Fruit fly (Drosophila melanogaster): ENCODE measurements around the gene nAChRbeta3.

Gene nAChRbeta3

DNA sequence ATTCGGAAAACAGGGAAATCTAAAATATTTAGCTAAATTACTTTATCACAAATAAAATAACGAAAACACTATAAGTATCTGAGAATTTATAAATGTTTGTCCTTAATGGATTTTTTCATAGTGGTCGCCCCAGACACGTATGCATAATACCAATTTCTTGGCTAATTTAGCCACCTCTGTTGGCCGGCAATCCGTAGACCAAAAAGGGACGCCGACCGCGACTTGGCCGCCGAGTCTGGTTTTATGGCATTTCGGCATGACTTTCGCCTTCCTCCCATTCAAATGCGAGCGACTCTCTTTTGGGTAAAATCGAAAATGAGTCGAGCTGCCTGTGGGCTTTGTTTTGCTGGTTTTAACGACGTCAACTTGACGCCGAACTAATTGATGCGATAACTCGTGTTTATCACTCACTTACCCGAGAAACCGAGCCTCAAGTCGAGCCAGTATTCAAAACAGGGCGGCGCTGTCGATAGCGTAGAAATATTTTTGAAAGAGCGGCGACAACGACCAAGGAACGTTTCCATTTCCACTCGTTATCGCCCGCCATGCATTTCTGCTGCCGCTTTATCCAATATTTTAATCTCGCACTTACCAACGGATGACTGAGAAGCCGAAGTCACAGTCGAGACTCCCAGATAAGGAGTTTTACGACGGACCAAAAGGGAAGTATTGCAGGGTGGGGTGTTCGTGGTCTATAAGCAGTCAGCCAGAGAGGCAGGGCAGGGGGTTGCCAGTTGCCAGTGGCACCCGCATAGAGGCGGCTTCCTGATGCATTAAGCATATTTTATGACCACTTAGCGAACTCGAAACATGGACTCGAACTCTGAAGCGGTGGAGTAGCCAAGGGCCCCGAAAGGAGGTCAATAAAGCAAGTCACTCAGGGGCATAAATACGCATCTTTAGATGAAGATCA is 25.7 kb upstream of the nAChRbeta3 start (continued):
- TF ChIP-seq nom (GFP tag; optimal IDR thresholded peaks at IDR 0.05) (no peak), hbn (GFP tag; IDR thresholded peaks at IDR 0.05; ENCODE audit: partially characterized antibody) (no peak), CG10321 (GFP tag; IDR thresholded peaks at IDR 0.05) (no peak), CG2712 (tag; optimal IDR thresholded peaks at IDR 0.05) (no peak), vvl (GFP tag; IDR thresholded peaks at IDR 0.05) (no peak), Abd-B (GFP tag; optimal IDR thresholded peaks at IDR 0.05) (no peak), Lim3 (GFP tag; IDR thresholded peaks at IDR 0.05) (no peak), Side (GFP tag; optimal IDR thresholded peaks at IDR 0.05) (no peak), Blimp-1 (GFP tag; optimal IDR thresholded peaks at IDR 0.05) (peak; percentile 26), nerfin-2 (GFP tag; IDR thresholded peaks at IDR 0.05; ENCODE audit: partially characterized antibody) (no peak), repo (GFP tag; optimal IDR thresholded peaks at IDR 0.05) (no peak), disco-r (GFP tag; optimal IDR thresholded peaks at IDR 0.05) (no peak), ERR (GFP tag; optimal IDR thresholded peaks at IDR 0.05) (no peak), CG4730 (GFP tag; IDR thresholded peaks at IDR 0.05) (no peak), CG6689 (GFP tag; IDR thresholded peaks at IDR 0.05) (no peak), Drgx (GFP tag; IDR thresholded peaks at IDR 0.05) (no peak), GATAe (GFP tag; conservative IDR thresholded peaks at IDR 0.05) (no peak), CG7987 (GFP tag; optimal IDR thresholded peaks at IDR 0.05) (no peak), Myb (GFP tag; optimal IDR thresholded peaks at IDR 0.05) (no peak), Vsx1 (GFP tag; optimal IDR thresholded peaks at IDR 0.05) (no peak), CG16815 (GFP tag; optimal IDR thresholded peaks at IDR 0.05) (no peak), CG1602 (GFP tag; optimal IDR thresholded peaks at IDR 0.05) (no peak), hth (optimal IDR thresholded peaks at IDR 0.05) (no peak), grn (GFP tag; optimal IDR thresholded peaks at IDR 0.05) (peak; percentile 92), Bgb (GFP tag; IDR thresholded peaks at IDR 0.05; ENCODE audit: partially characterized antibody) (no peak), CG14965 (GFP tag; optimal IDR thresholded peaks at IDR 0.05; ENCODE audit: borderline replicate concordance) (no peak), CG15601 (tag; optimal IDR thresholded peaks at IDR 0.05) (no peak), CG8478 (optimal IDR thresholded peaks at IDR 0.05) (no peak), az2 (GFP tag; optimal IDR thresholded peaks at IDR 0.05) (no peak), HmgD (GFP tag; optimal IDR thresholded peaks at IDR 0.05) (no peak), Atf-2 (GFP tag; optimal IDR thresholded peaks at IDR 0.05) (no peak), abd-A (tag; optimal IDR thresholded peaks at IDR 0.05) (peak; percentile 38), Hr51 (GFP tag; optimal IDR thresholded peaks at IDR 0.05) (no peak), CG11398 (GFP tag; optimal IDR thresholded peaks at IDR 0.05) (no peak), Kr (GFP tag; optimal IDR thresholded peaks at IDR 0.05) (peak; percentile 1)

DNA sequence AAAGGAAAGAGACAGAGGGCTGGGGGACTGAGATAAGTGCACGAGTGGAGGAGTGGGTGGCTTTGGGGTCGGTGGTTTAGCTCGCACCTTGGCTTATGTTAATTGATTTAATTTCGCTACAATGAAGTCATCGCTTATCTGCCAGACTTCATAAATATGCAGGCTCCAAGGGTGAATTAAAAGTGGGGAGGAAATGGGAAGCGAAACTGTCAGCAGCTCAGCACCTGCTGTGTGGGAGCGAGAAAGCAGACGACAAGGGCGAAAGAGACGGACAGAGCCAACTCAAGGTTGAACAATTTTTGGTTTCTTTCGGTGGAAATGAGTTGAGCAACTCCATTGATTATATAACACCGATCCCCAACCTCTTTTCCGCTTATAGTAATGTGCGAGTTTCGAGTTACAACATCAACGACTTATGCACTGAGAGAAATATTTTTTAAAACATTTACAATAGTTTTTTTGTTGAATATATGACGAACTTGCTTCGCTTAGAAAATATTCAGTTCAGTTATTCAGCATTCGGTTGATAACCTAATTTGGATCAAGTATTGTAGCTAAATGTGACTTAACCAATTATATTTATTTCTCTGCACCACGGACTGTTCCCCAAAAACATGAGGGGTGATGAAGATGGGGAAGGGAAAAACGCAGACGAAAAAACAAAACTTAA is 24.5 kb upstream of the nAChRbeta3 start:
- peak; percentile 62 for TF ChIP-seq slbo (GFP tag; IDR thresholded peaks at IDR 0.05)
- TF ChIP-seq toy (GFP tag; IDR thresholded peaks at IDR 0.05) = no peak
- peak; percentile 83 for TF ChIP-seq sob (GFP tag; IDR thresholded peaks at IDR 0.05)
- TF ChIP-seq crp (GFP tag; optimal IDR thresholded peaks at IDR 0.05) = peak in 1 of 2 experiments; percentile 49
- peak; percentile 44 for TF ChIP-seq zen (tag; optimal IDR thresholded peaks at IDR 0.05)
- TF ChIP-seq CG9932 (GFP tag; IDR thresholded peaks at IDR 0.05) = no peak
- peak; percentile 39; the same call in 1 of the 2 replicates for TF ChIP-seq CG9215 (GFP tag; IDR thresholded peaks at IDR 0.05)
- peak; percentile 80 for TF ChIP-seq CG8089 (GFP tag; optimal IDR thresholded peaks at IDR 0.05)
- peak; percentile 75 for TF ChIP-seq HLH54F (GFP tag; optimal IDR thresholded peaks at IDR 0.05)
- no peak for TF ChIP-seq CG9797 (GFP tag; optimal IDR thresholded peaks at IDR 0.05)
- no peak for TF ChIP-seq tna (GFP tag; IDR thresholded peaks at IDR 0.05; ENCODE audit: partially characterized antibody)
- no peak for TF ChIP-seq CG13287 (GFP tag; IDR thresholded peaks at IDR 0.05; ENCODE audit: partially characterized antibody)
- peak; percentile 29 for TF ChIP-seq sima (GFP tag; optimal IDR thresholded peaks at IDR 0.05)
- TF ChIP-seq aop (GFP tag; IDR thresholded peaks at IDR 0.05) = peak; percentile 44; the same call in 1 of the 2 replicates
- TF ChIP-seq phol (tag; optimal IDR thresholded peaks at IDR 0.05) = peak; percentile 86

Data from whole organism, embryonic.